Worm (Caenorhabditis elegans): Measurements from ENCODE around the gene D1054.3.

The D1054.3 gene

DNA sequence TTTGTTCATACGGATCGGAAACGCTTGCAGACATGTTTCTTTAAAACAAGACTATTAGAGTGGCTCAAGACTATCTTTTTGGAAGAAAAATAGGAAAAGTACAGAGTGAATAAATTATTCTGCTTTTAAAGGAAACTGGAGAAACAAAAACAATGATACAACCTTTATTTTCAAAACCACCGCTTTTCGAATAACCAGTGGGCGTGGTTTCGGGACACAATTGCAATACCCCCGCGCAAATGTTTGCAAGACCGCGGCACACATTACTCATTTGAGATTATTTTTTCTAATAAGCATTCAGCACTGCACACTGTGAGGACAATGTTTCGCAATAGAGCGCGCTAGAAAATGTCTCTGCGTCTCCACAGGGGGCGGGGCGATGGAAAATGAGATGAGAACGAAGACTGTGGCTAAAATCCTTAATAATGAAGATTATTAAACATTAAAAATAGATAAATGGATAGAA lies 36.6 kb downstream of the D1054.3 start, which contains the start of gene plrg-1:
TSS of gene plrg-1 (minus strand) at position 51 of the 466 bp plus-strand sequence.
- TF ChIP-seq peb-1 (tag; optimal IDR thresholded peaks at IDR 0.05), result no peak
- TF ChIP-seq C34F6.9 (tag; optimal IDR thresholded peaks at IDR 0.05), result peak; percentile 89
- TF ChIP-seq R02D3.7 (tag; optimal IDR thresholded peaks at IDR 0.05), result peak; percentile 19
- peak; percentile 83 for TF ChIP-seq ztf-4 (tag; optimal IDR thresholded peaks at IDR 0.05)
- TF ChIP-seq snpc-4 (tag; optimal IDR thresholded peaks at IDR 0.05), result peak; percentile 74
- TF ChIP-seq nhr-237 (tag; optimal IDR thresholded peaks at IDR 0.05), result peak; percentile 23
- TF ChIP-seq unc-55 (GFP tag; optimal IDR thresholded peaks at IDR 0.05), result peak; percentile 95
- TF ChIP-seq ztf-11 (tag; optimal IDR thresholded peaks at IDR 0.05), result peak; percentile 9
- no peak for TF ChIP-seq nhr-77 (tag; optimal IDR thresholded peaks at IDR 0.05)
- TF ChIP-seq nhr-25 (tag; optimal IDR thresholded peaks at IDR 0.05), result peak; percentile 91
- TF ChIP-seq lin-11 (tag; optimal IDR thresholded peaks at IDR 0.05), result peak; percentile 88
- TF ChIP-seq mdl-1 (tag; optimal IDR thresholded peaks at IDR 0.05), result peak in 1 of 2 experiments; percentile 30
- no peak for TF ChIP-seq unc-62 (GFP tag; optimal IDR thresholded peaks at IDR 0.05)
- TF ChIP-seq F13H6.1 (tag; optimal IDR thresholded peaks at IDR 0.05), result peak; percentile 93
- no peak for TF ChIP-seq dmd-4 (tag; optimal IDR thresholded peaks at IDR 0.05)
- peak; percentile 90 for TF ChIP-seq sma-3 (GFP tag; optimal IDR thresholded peaks at IDR 0.05)
- no peak for TF ChIP-seq ama-1 (optimal IDR thresholded peaks at IDR 0.05)
- peak; percentile 62 for TF ChIP-seq nhr-6 (tag; optimal IDR thresholded peaks at IDR 0.05)
- TF ChIP-seq nhr-10 (tag; optimal IDR thresholded peaks at IDR 0.05), result no peak
- peak; percentile 72 to 87 for TF ChIP-seq lsy-2 (tag; optimal IDR thresholded peaks at IDR 0.05)
- peak; percentile 54 for TF ChIP-seq fos-1 (tag; optimal IDR thresholded peaks at IDR 0.05)
- peak; percentile 70 for TF ChIP-seq nhr-21 (tag; optimal IDR thresholded peaks at IDR 0.05)
- TF ChIP-seq aly-2 (tag; optimal IDR thresholded peaks at IDR 0.05), result no peak
- peak; percentile 86 for TF ChIP-seq nhr-129 (tag; optimal IDR thresholded peaks at IDR 0.05)
- peak; percentile 82 for TF ChIP-seq lin-13 (GFP tag; optimal IDR thresholded peaks at IDR 0.05)
- no peak for TF ChIP-seq skn-1 (tag; optimal IDR thresholded peaks at IDR 0.05)
- TF ChIP-seq sma-9 (GFP tag; optimal IDR thresholded peaks at IDR 0.05), result peak; percentile 96
- TF ChIP-seq sma-9 (tag; optimal IDR thresholded peaks at IDR 0.05), result no peak
- peak; percentile 85 for TF ChIP-seq sem-4 (tag; optimal IDR thresholded peaks at IDR 0.05)
- peak; percentile 1 for TF ChIP-seq alr-1 (tag; optimal IDR thresholded peaks at IDR 0.05)
- peak; percentile 7 for TF ChIP-seq Y55F3AM.14 (GFP tag; optimal IDR thresholded peaks at IDR 0.05)
- TF ChIP-seq blmp-1 (tag; optimal IDR thresholded peaks at IDR 0.05; ENCODE audit: insufficient read depth), result no peak
- no peak for TF ChIP-seq mbf-1 (tag; optimal IDR thresholded peaks at IDR 0.05)
- TF ChIP-seq ceh-82 (tag; optimal IDR thresholded peaks at IDR 0.05), result peak; percentile 50
- peak; percentile 22 for TF ChIP-seq ZK546.5 (tag; optimal IDR thresholded peaks at IDR 0.05)
- TF ChIP-seq elt-3 (tag; optimal IDR thresholded peaks at IDR 0.05), result no peak
- peak; percentile 63 for TF ChIP-seq ceh-16 (tag; optimal IDR thresholded peaks at IDR 0.05)
- TF ChIP-seq egl-27 (tag; optimal IDR thresholded peaks at IDR 0.05), result peak; percentile 62
- TF ChIP-seq mab-5 (tag; optimal IDR thresholded peaks at IDR 0.05), result peak; percentile 91
- TF ChIP-seq gmeb-1 (tag; optimal IDR thresholded peaks at IDR 0.05), result peak; percentile 86
- no peak for TF ChIP-seq elt-1 (tag; optimal IDR thresholded peaks at IDR 0.05)
- no peak for TF ChIP-seq lin-39 (tag; optimal IDR thresholded peaks at IDR 0.05)
- TF ChIP-seq nhr-11 (tag; optimal IDR thresholded peaks at IDR 0.05), result peak; percentile 53
- no peak for TF ChIP-seq nhr-23 (tag; optimal IDR thresholded peaks at IDR 0.05)
- no peak for TF ChIP-seq ztf-1 (GFP tag; conservative IDR thresholded peaks at IDR 0.05)
- no peak for TF ChIP-seq nhr-12 (tag; optimal IDR thresholded peaks at IDR 0.05)
- peak; percentile 83 for TF ChIP-seq crh-2 (tag; optimal IDR thresholded peaks at IDR 0.05)
- TF ChIP-seq zag-1 (tag; optimal IDR thresholded peaks at IDR 0.05), result peak; percentile 56
- TF ChIP-seq unc-39 (tag; optimal IDR thresholded peaks at IDR 0.05), result no peak
